Worm (Caenorhabditis elegans): ENCODE results near the gene Y53F4B.14.

Gene Y53F4B.14

ce11 chrII:15080535-15080934 is 42.7 kb downstream of the Y53F4B.14 start:
- no peak for TF ChIP-seq klf-2 (GFP tag; conservative IDR thresholded peaks at IDR 0.05)
- no peak for TF ChIP-seq ref-1 (GFP tag; conservative IDR thresholded peaks at IDR 0.05)
- TF ChIP-seq tab-1 (GFP tag; IDR thresholded peaks at IDR 0.05): no peak
- no peak for TF ChIP-seq cog-1 (tag; optimal IDR thresholded peaks at IDR 0.05)
- no peak for TF ChIP-seq flt-1 (GFP tag; IDR thresholded peaks at IDR 0.05)
- no peak for TF ChIP-seq med-1 (GFP tag; optimal IDR thresholded peaks at IDR 0.05; ENCODE audit: insufficient read depth)
- TF ChIP-seq ztf-23 (GFP tag; IDR thresholded peaks at IDR 0.05): no peak
- no peak for TF ChIP-seq T22C8.4 (GFP tag; IDR thresholded peaks at IDR 0.05)
- no peak for TF ChIP-seq ztf-29 (GFP tag; IDR thresholded peaks at IDR 0.05)

- TF ChIP-seq T22C8.4 (GFP tag; IDR thresholded peaks at IDR 0.05) (no peak), cog-1 (tag; optimal IDR thresholded peaks at IDR 0.05) (no peak), flt-1 (GFP tag; IDR thresholded peaks at IDR 0.05) (no peak)
These were observed 46.4 kb downstream of the Y53F4B.14 start, which contains the start of gene Y53F4B.20 for ce11 chrII:15084170-15084569. TSS of gene Y53F4B.20 (plus strand) at chrII:15084470.
